Fruit fly (Drosophila melanogaster) whole organism, embryonic: ENCODE measurements around the gene NK7.1.
A peak's percentile ranks its signal among the peaks of the same experiment; 100 is the strongest.

ENCODE experiments used
- Bgb ChIP-seq: fragments of 200-800 bp; sonication (Bioruptor generic); IDR thresholded peaks from 2 replicates; pipeline ENCODE4 v1.3.6; 2022; ENCODE audit warnings: missing biosample characterization, missing genetic modification characterization; ENCODE audit not compliant: partially characterized antibody
- CG10366 ChIP-seq: fragments of 200-800 bp; sonication (Bioruptor generic); IDR thresholded peaks from 2 replicates; pipeline ENCODE4 v1.3.6; 2022; ENCODE audit warnings: missing biosample characterization, missing genetic modification characterization
- CG10543 ChIP-seq: fragments of 200-800 bp; sonication (Bioruptor generic); optimal IDR thresholded peaks from 3 replicates; lab custom pipeline; 2017; ENCODE audit warnings: missing biosample characterization, mild to moderate bottlenecking, missing genetic modification characterization, moderate library complexity
- CG11398 ChIP-seq: fragments of 200-800 bp; sonication (Bioruptor generic); optimal IDR thresholded peaks from 2 replicates; lab custom pipeline; 2016; ENCODE audit warnings: missing biosample characterization, missing genetic modification characterization
- CG12769 ChIP-seq: fragments of 200-800 bp; sonication (Bioruptor generic); optimal IDR thresholded peaks from 2 replicates; lab custom pipeline; 2019; ENCODE audit warnings: missing biosample characterization, mild to moderate bottlenecking, missing genetic modification characterization, moderate library complexity
- CG13123 ChIP-seq: fragments of 200-800 bp; sonication (Bioruptor generic); optimal IDR thresholded peaks from 2 replicates; lab custom pipeline; 2016; ENCODE audit warnings: missing biosample characterization, missing genetic modification characterization
- CG16815 ChIP-seq: fragments of 200-800 bp; sonication (Bioruptor generic); optimal IDR thresholded peaks from 3 replicates; lab custom pipeline; 2017; ENCODE audit warnings: missing biosample characterization, mild to moderate bottlenecking, missing genetic modification characterization
- CG17359 ChIP-seq: fragments of 200-800 bp; sonication (Bioruptor generic); optimal IDR thresholded peaks from 3 replicates; lab custom pipeline; 2018; ENCODE audit warnings: missing biosample characterization, mild to moderate bottlenecking, missing genetic modification characterization, moderate library complexity
- CG1832 ChIP-seq: fragments of 200-800 bp; sonication (Bioruptor generic); optimal IDR thresholded peaks from 2 replicates; lab custom pipeline; 2017; ENCODE audit warnings: missing biosample characterization, mild to moderate bottlenecking, missing genetic modification characterization, inconsistent platforms
- CG18599 ChIP-seq: fragments of 200-800 bp; sonication (Bioruptor generic); optimal IDR thresholded peaks from 3 replicates; lab custom pipeline; 2017; ENCODE audit warnings: missing biosample characterization, missing genetic modification characterization, mild to moderate bottlenecking, moderate library complexity, missing genetic modification reagents
- CG18619 ChIP-seq: fragments of 200-800 bp; sonication (Bioruptor generic); optimal IDR thresholded peaks from 3 replicates; lab custom pipeline; 2017; ENCODE audit warnings: missing biosample characterization, mild to moderate bottlenecking, missing genetic modification characterization
- CG4328 ChIP-seq: fragments of 200-800 bp; sonication (Bioruptor generic); optimal IDR thresholded peaks from 3 replicates; lab custom pipeline; 2017; ENCODE audit warnings: missing biosample characterization, missing genetic modification reagents, missing genetic modification characterization
- CG4360 ChIP-seq: fragments of 200-800 bp; sonication (Bioruptor generic); IDR thresholded peaks from 2 replicates; pipeline ENCODE4 v1.3.6; 2022; ENCODE audit warnings: missing biosample characterization, missing genetic modification characterization
- CG4854 ChIP-seq: fragments of 200-800 bp; sonication (Bioruptor generic); optimal IDR thresholded peaks from 2 replicates; lab custom pipeline; 2016; ENCODE audit warnings: missing biosample characterization, missing genetic modification characterization, inconsistent platforms
- CG7556 ChIP-seq: fragments of 200-800 bp; sonication (Bioruptor generic); optimal IDR thresholded peaks from 2 replicates; lab custom pipeline; 2017; ENCODE audit warnings: missing biosample characterization, mild to moderate bottlenecking, missing genetic modification characterization
- CG7745 ChIP-seq: fragments of 200-800 bp; sonication (Bioruptor generic); optimal IDR thresholded peaks from 2 replicates; lab custom pipeline; 2018; ENCODE audit warnings: missing biosample characterization, mild to moderate bottlenecking, missing genetic modification characterization, moderate library complexity
- CG9215 ChIP-seq: fragments of 200-800 bp; sonication (Bioruptor generic); IDR thresholded peaks from 2 replicates; pipeline ENCODE4 v1.3.6; 2022; ENCODE audit warnings: missing biosample characterization, missing genetic modification characterization
- Dek ChIP-seq: fragments of 200-800 bp; sonication (Bioruptor generic); optimal IDR thresholded peaks from 3 replicates; lab custom pipeline; 2019; ENCODE audit warnings: missing biosample characterization, mild to moderate bottlenecking, missing genetic modification characterization, moderate library complexity
- Dp ChIP-seq: fragments of 200-800 bp; sonication (Bioruptor generic); optimal IDR thresholded peaks from 2 replicates; lab custom pipeline; 2018; ENCODE audit warnings: missing biosample characterization, mild to moderate bottlenecking, missing genetic modification characterization, moderate library complexity
- HLH3B ChIP-seq: fragments of 200-800 bp; sonication (Bioruptor generic); IDR thresholded peaks from 2 replicates; pipeline ENCODE4 v1.3.6; 2022; ENCODE audit warnings: missing biosample characterization, missing genetic modification characterization
- Hr39 ChIP-seq: fragments of >200 bp; optimal IDR thresholded peaks from 2 replicates; lab custom pipeline; 2017
- Med ChIP-seq: fragments of 200-800 bp; sonication (Bioruptor generic); peaks from one replicate; lab custom pipeline; 2016; ENCODE audit warnings: missing biosample characterization, missing genetic modification characterization, mild to moderate bottlenecking, inconsistent platforms, moderate library complexity
- Pdp1 ChIP-seq, 2 experiments: fragments of 200-800 bp; sonication (Bioruptor generic); optimal IDR thresholded peaks; 3 replicates each; lab custom pipeline; 2016; ENCODE audit warnings: missing biosample characterization in 2 of 2, missing genetic modification characterization in 2 of 2, mild to moderate bottlenecking in 1 of 2, moderate library complexity in 1 of 2
- Trl ChIP-seq, 3 experiments: fragments of >200 bp in 2 of 3; fragments of 200-800 bp in 1 of 3; sonication (Bioruptor generic) in 1 of 3; optimal IDR thresholded peaks; 2 replicates in 1 of 3; 3 replicates in 2 of 3; lab custom pipeline; 2016 to 2017; ENCODE audit warnings: missing biosample characterization in 1 of 3, missing genetic modification characterization in 1 of 3
- Xrp1 ChIP-seq: fragments of 200-800 bp; sonication (Bioruptor generic); IDR thresholded peaks from 2 replicates; pipeline ENCODE4 v1.3.6; 2022; ENCODE audit warnings: missing biosample characterization, missing genetic modification characterization
- abd-A ChIP-seq: fragments of 200-800 bp; sonication (Bioruptor generic); optimal IDR thresholded peaks from 3 replicates; lab custom pipeline; 2019; ENCODE audit warnings: missing biosample characterization, mild to moderate bottlenecking, missing genetic modification characterization, moderate library complexity
- chm ChIP-seq: fragments of 200-800 bp; sonication (Bioruptor generic); IDR thresholded peaks from 2 replicates; pipeline ENCODE4 v1.3.6; 2022; ENCODE audit warnings: missing biosample characterization, missing genetic modification characterization
- crol ChIP-seq: fragments of 200-800 bp; sonication (Bioruptor generic); IDR thresholded peaks from 2 replicates; pipeline ENCODE4 v1.3.6; 2022; ENCODE audit warnings: missing biosample characterization, missing genetic modification characterization
- fu2 ChIP-seq: fragments of 200-800 bp; sonication (Bioruptor generic); optimal IDR thresholded peaks from 2 replicates; lab custom pipeline; 2016; ENCODE audit warnings: missing biosample characterization, missing genetic modification characterization
- jumu ChIP-seq: fragments of 200-800 bp; sonication (Bioruptor generic); optimal IDR thresholded peaks from 3 replicates; lab custom pipeline; 2016; ENCODE audit warnings: missing biosample characterization, missing genetic modification characterization
- kay ChIP-seq: fragments of 200-800 bp; sonication (Bioruptor generic); optimal IDR thresholded peaks from 2 replicates; lab custom pipeline; 2016; ENCODE audit warnings: missing biosample characterization, missing genetic modification characterization
- knrl ChIP-seq: fragments of 200-800 bp; sonication (Bioruptor generic); IDR thresholded peaks from 3 replicates; pipeline ENCODE4 v1.3.6; 2022; ENCODE audit warnings: missing biosample characterization, missing genetic modification characterization; ENCODE audit not compliant: partially characterized antibody
- maf-S ChIP-seq: fragments of 200-800 bp; sonication (Bioruptor generic); optimal IDR thresholded peaks from 2 replicates; lab custom pipeline; 2016; ENCODE audit warnings: missing biosample characterization, missing genetic modification characterization
- nerfin-1 ChIP-seq: fragments of 200-800 bp; sonication (Bioruptor generic); optimal IDR thresholded peaks from 3 replicates; lab custom pipeline; 2019; ENCODE audit warnings: missing biosample characterization, mild to moderate bottlenecking, missing genetic modification characterization, moderate library complexity
- nom ChIP-seq: fragments of 200-800 bp; sonication (Bioruptor generic); optimal IDR thresholded peaks from 2 replicates; lab custom pipeline; 2017; ENCODE audit warnings: missing biosample characterization, missing genetic modification characterization, mild to moderate bottlenecking, moderate library complexity, missing genetic modification reagents
- sens ChIP-seq: fragments of 200-800 bp; sonication (Bioruptor generic); peaks from one replicate; lab custom pipeline; 2016; ENCODE audit warnings: missing biosample characterization, missing genetic modification characterization
- stwl ChIP-seq: fragments of 200-800 bp; sonication (Bioruptor generic); optimal IDR thresholded peaks from 3 replicates; lab custom pipeline; 2018; ENCODE audit warnings: missing biosample characterization, mild to moderate bottlenecking, missing genetic modification characterization, moderate library complexity

Gene NK7.1

DNA sequence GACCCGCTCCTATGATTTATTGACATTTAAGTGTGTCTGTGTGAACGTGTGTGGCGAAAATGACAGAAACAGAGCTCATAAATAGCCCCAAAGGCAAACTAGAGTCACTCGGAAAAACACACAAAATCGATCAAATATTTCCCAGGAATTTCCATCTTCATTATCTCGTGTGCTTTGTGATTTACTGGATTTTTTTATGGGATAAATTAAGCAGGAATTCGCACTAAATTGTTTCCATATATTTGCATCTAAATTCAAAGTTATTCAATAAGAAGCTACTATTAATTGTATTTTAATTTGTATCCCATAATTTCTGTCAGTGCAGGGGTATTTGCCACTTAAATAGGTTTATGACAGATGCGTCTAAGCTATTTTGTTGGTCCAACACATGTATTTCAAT, 40.0 kb downstream of the NK7.1 start (continued):
- no peak for TF ChIP-seq HLH3B (GFP tag; lab: Robert Waterston, UW)
- TF ChIP-seq CG1832 (GFP tag; lab: Kevin White, UChicago): no peak
- TF ChIP-seq CG4854 (GFP tag; lab: Kevin White, UChicago): no peak
- peak; percentile 33 for TF ChIP-seq CG17359
- no peak for TF ChIP-seq kay (GFP tag; lab: Kevin White, UChicago)
- TF ChIP-seq knrl (GFP tag; lab: Robert Waterston, UW): no peak
- peak; percentile 44; the same call in 1 of the 2 replicates for TF ChIP-seq Xrp1 (GFP tag; lab: Robert Waterston, UW)
- no peak for TF ChIP-seq CG11398 (GFP tag; lab: Kevin White, UChicago)
- TF ChIP-seq CG16815 (GFP tag; lab: Kevin White, UChicago): no peak
- peak; percentile 19 for TF ChIP-seq CG7556 (GFP tag; lab: Kevin White, UChicago)
- peak; percentile 65 for TF ChIP-seq sens (GFP tag; lab: Kevin White, UChicago)
- TF ChIP-seq jumu (GFP tag; lab: Kevin White, UChicago): no peak
- TF ChIP-seq CG18599 (GFP tag; lab: Kevin White, UChicago): peak; percentile 43

DNA sequence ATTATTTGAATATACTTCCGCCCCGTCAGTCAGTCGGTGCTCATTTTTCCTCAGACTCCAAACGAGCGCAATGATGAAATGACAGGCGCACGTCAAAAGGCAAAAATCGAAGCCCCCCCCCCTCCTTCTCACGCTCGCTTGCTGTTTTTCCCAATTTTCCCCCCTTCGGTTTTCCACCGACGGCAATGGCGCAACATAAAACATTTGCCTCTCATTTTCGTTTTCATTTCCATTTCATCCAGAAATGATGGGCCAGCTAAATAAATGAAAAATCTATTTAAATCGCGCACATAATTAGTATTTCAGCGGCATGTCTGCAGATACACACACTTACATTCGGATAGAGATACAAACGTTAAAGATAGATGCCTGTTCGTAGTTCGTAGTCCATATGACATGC, 41.3 kb downstream of the NK7.1 start:
- TF ChIP-seq fu2: no peak
- TF ChIP-seq Dek (tag; lab: Kevin White, UChicago): no peak
- no peak for TF ChIP-seq CG7745
- 0 out of 2 replicates have a peak, but pooled peaks have one; percentile 13 for TF ChIP-seq chm
- TF ChIP-seq CG10366 (GFP tag; lab: Robert Waterston, UW): no peak
- peak; percentile 25 for TF ChIP-seq CG10543 (GFP tag; lab: Kevin White, UChicago)
- TF ChIP-seq Pdp1 (GFP tag; optimal IDR thresholded peaks at IDR 0.05; lab: Kevin White, UChicago): peak in 1 of 2 experiments; percentile 34
- TF ChIP-seq nerfin-1 (tag; lab: Kevin White, UChicago): no peak
- TF ChIP-seq Med (GFP tag; lab: Kevin White, UChicago): peak; percentile 21
- TF ChIP-seq Hr39 (lab: Kevin White, UChicago): no peak
- TF ChIP-seq abd-A: peak; percentile 40
- TF ChIP-seq CG4328: peak; percentile 56
- peak; percentile 77 for TF ChIP-seq crol (GFP tag; lab: Robert Waterston, UW)
- TF ChIP-seq Bgb (GFP tag; lab: Robert Waterston, UW): no peak
- TF ChIP-seq nom (GFP tag; lab: Kevin White, UChicago): no peak
- peak; percentile 91 for TF ChIP-seq CG12769
- no peak for TF ChIP-seq CG13123 (GFP tag; lab: Kevin White, UChicago)
- TF ChIP-seq, all 482 proteins: peak for 8

DNA sequence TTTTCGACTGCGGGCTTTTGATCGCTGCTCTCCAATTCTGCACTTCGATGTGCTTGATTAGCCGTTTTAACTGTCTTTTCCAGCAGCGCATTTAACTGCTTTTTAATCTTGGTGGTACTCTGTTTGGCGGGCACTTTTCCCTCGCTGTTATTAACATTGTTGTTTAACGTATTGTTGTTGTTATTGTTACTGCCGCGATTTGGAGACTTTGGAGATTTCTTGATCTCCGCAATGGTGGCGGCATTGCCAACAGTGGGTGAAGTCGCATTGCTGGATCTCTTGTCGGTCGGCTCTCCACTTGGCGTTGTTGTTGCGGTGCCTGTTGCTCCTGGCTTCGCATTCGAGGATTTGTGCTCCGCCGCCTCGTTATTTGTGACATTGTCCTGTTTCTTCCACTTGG, 42.1 kb downstream of the NK7.1 start:
- TF ChIP-seq CG9215 (peak; percentile 27; the same call in 1 of the 2 replicates), stwl (tag; lab: Kevin White, UChicago) (peak; percentile 28), Trl (optimal IDR thresholded peaks at IDR 0.05; lab: Kevin White, UChicago) (no peak), Trl (GFP tag; optimal IDR thresholded peaks at IDR 0.05; lab: Kevin White, UChicago) (no peak), Dp (GFP tag; lab: Kevin White, UChicago) (peak; percentile 19), maf-S (GFP tag; lab: Kevin White, UChicago) (no peak), CG18619 (GFP tag; lab: Kevin White, UChicago) (no peak), CG4360 (GFP tag; lab: Robert Waterston, UW) (peak; percentile 65; the same call in 1 of the 2 replicates)
